Fruit fly (Drosophila melanogaster) whole organism, embryonic: ENCODE results near the gene Npc2f.

Experiments used
- CG12155 ChIP-seq: fragments of 200-800 bp; sonication (Bioruptor generic); optimal IDR thresholded peaks from 3 replicates; lab custom pipeline; 2016; ENCODE audit warnings: missing biosample characterization, missing genetic modification characterization
- CG13287 ChIP-seq: fragments of 200-800 bp; sonication (Bioruptor generic); IDR thresholded peaks from 2 replicates; pipeline ENCODE4 v1.3.6; 2022; ENCODE audit warnings: missing biosample characterization, missing genetic modification characterization; ENCODE audit not compliant: partially characterized antibody
- CG13424 ChIP-seq: fragments of 200-800 bp; sonication (Bioruptor generic); optimal IDR thresholded peaks from 2 replicates; lab custom pipeline; 2019; ENCODE audit warnings: missing biosample characterization, mild to moderate bottlenecking, missing genetic modification characterization, moderate library complexity
- CG1602 ChIP-seq: fragments of 200-800 bp; sonication (Bioruptor generic); optimal IDR thresholded peaks from 3 replicates; lab custom pipeline; 2016; ENCODE audit warnings: missing biosample characterization, missing genetic modification characterization
- CG1647 ChIP-seq: fragments of 200-800 bp; sonication (Bioruptor generic); optimal IDR thresholded peaks from 3 replicates; lab custom pipeline; 2016; ENCODE audit warnings: missing biosample characterization, missing genetic modification characterization
- CG17361 ChIP-seq: fragments of 200-800 bp; sonication (Bioruptor generic); IDR thresholded peaks from 3 replicates; pipeline ENCODE4 v1.3.6; 2022; ENCODE audit warnings: missing biosample characterization, missing genetic modification characterization
- CG18011 ChIP-seq: fragments of 200-800 bp; sonication (Bioruptor generic); optimal IDR thresholded peaks from 2 replicates; lab custom pipeline; 2017; ENCODE audit warnings: missing biosample characterization, missing genetic modification characterization, mild to moderate bottlenecking, moderate library complexity, missing genotype
- CG2199 ChIP-seq: fragments of 200-800 bp; sonication (Bioruptor generic); IDR thresholded peaks from 3 replicates; pipeline ENCODE4 v1.3.6; 2022; ENCODE audit warnings: missing biosample characterization, missing genetic modification characterization
- CG3163 ChIP-seq: fragments of 200-800 bp; sonication (Bioruptor generic); optimal IDR thresholded peaks from 3 replicates; lab custom pipeline; 2016; ENCODE audit warnings: missing biosample characterization, missing genetic modification characterization
- CG32772 ChIP-seq: fragments of 200-800 bp; sonication (Bioruptor generic); IDR thresholded peaks from 2 replicates; pipeline ENCODE4 v1.3.6; 2022; ENCODE audit warnings: missing biosample characterization, missing genetic modification characterization
- CG33213 ChIP-seq: fragments of 200-800 bp; sonication (Bioruptor generic); optimal IDR thresholded peaks from 3 replicates; lab custom pipeline; 2016; ENCODE audit warnings: missing biosample characterization, missing genetic modification characterization
- CG4404 ChIP-seq: fragments of 200-800 bp; sonication (Bioruptor generic); IDR thresholded peaks from 2 replicates; pipeline ENCODE4 v1.3.6; 2022; ENCODE audit warnings: missing biosample characterization, missing genetic modification characterization
- Camta ChIP-seq: fragments of 200-800 bp; sonication (Bioruptor generic); optimal IDR thresholded peaks from 2 replicates; lab custom pipeline; 2016; ENCODE audit warnings: missing biosample characterization, missing genetic modification characterization
- CoRest ChIP-seq: fragments of 200-800 bp; sonication (Bioruptor generic); optimal IDR thresholded peaks from 3 replicates; lab custom pipeline; 2018; ENCODE audit warnings: missing biosample characterization, mild to moderate bottlenecking, missing genetic modification characterization, moderate library complexity
- Dek ChIP-seq: fragments of 200-800 bp; sonication (Bioruptor generic); optimal IDR thresholded peaks from 3 replicates; lab custom pipeline; 2019; ENCODE audit warnings: missing biosample characterization, mild to moderate bottlenecking, missing genetic modification characterization, moderate library complexity
- Dip3 ChIP-seq: fragments of 200-800 bp; sonication (Bioruptor generic); optimal IDR thresholded peaks from 3 replicates; lab custom pipeline; 2016; ENCODE audit warnings: missing biosample characterization, missing genetic modification characterization
- Ets65A ChIP-seq: fragments of 200-800 bp; sonication (Bioruptor generic); peaks from one replicate; lab custom pipeline; 2016; ENCODE audit warnings: missing biosample characterization, missing genetic modification characterization
- Fer3 ChIP-seq: fragments of 200-800 bp; sonication (Bioruptor generic); optimal IDR thresholded peaks from 2 replicates; lab custom pipeline; 2018; ENCODE audit warnings: missing biosample characterization, mild to moderate bottlenecking, missing genetic modification characterization, moderate library complexity
- HLH3B ChIP-seq: fragments of 200-800 bp; sonication (Bioruptor generic); IDR thresholded peaks from 2 replicates; pipeline ENCODE4 v1.3.6; 2022; ENCODE audit warnings: missing biosample characterization, missing genetic modification characterization
- HmgZ ChIP-seq: fragments of 200-800 bp; sonication (Bioruptor generic); optimal IDR thresholded peaks from 2 replicates; lab custom pipeline; 2018; ENCODE audit warnings: missing biosample characterization, mild to moderate bottlenecking, missing genetic modification characterization
- Hsf ChIP-seq: fragments of 200-800 bp; sonication (Bioruptor generic); optimal IDR thresholded peaks from 3 replicates; lab custom pipeline; 2016; ENCODE audit warnings: missing biosample characterization, missing genetic modification characterization
- MBD-R2 ChIP-seq: fragments of 200-800 bp; sonication (Bioruptor generic); IDR thresholded peaks from 2 replicates; pipeline ENCODE4 v1.3.6; 2022; ENCODE audit warnings: missing biosample characterization, missing genetic modification characterization
- Nf-YC ChIP-seq: fragments of 200-800 bp; optimal IDR thresholded peaks from 3 replicates; lab custom pipeline; 2019; ENCODE audit warnings: missing biosample characterization, mild to moderate bottlenecking, missing genetic modification characterization, moderate library complexity
- Sox100B ChIP-seq: fragments of 200-800 bp; sonication (Bioruptor generic); optimal IDR thresholded peaks from 3 replicates; lab custom pipeline; 2018; ENCODE audit warnings: missing biosample characterization, mild to moderate bottlenecking, missing genetic modification characterization
- Sox102F ChIP-seq: fragments of 200-800 bp; sonication (Bioruptor generic); optimal IDR thresholded peaks from 2 replicates; lab custom pipeline; 2018; ENCODE audit warnings: missing biosample characterization, mild to moderate bottlenecking, missing genetic modification characterization, moderate library complexity
- amos ChIP-seq: fragments of 200-800 bp; sonication (Bioruptor generic); IDR thresholded peaks from 2 replicates; pipeline ENCODE4 v1.3.6; 2022; ENCODE audit warnings: missing biosample characterization, missing genetic modification characterization; ENCODE audit not compliant: partially characterized antibody
- dmrt11E ChIP-seq: fragments of 200-800 bp; sonication (Bioruptor generic); optimal IDR thresholded peaks from 3 replicates; lab custom pipeline; 2018; ENCODE audit warnings: missing biosample characterization, mild to moderate bottlenecking, missing genetic modification characterization, moderate library complexity
- dpn ChIP-seq, 2 experiments: fragments of 200-800 bp; sonication (Bioruptor generic); optimal IDR thresholded peaks; 3 replicates each; lab custom pipeline; 2016; ENCODE audit warnings: missing biosample characterization in 2 of 2, missing genetic modification characterization in 2 of 2
- fd102C ChIP-seq: fragments of 200-800 bp; sonication (Bioruptor generic); optimal IDR thresholded peaks from 2 replicates; lab custom pipeline; 2018; ENCODE audit warnings: missing biosample characterization, mild to moderate bottlenecking, missing genetic modification characterization, moderate library complexity
- gem ChIP-seq: fragments of 200-800 bp; sonication (Bioruptor generic); optimal IDR thresholded peaks from 2 replicates; lab custom pipeline; 2019; ENCODE audit warnings: missing biosample characterization, mild to moderate bottlenecking, missing genetic modification characterization, moderate library complexity
- grau ChIP-seq: fragments of 200-800 bp; optimal IDR thresholded peaks from 3 replicates; lab custom pipeline; 2019; ENCODE audit warnings: missing biosample characterization, mild to moderate bottlenecking, missing genetic modification characterization, moderate library complexity
- her ChIP-seq: fragments of 200-800 bp; sonication (Bioruptor generic); optimal IDR thresholded peaks from 2 replicates; lab custom pipeline; 2016; ENCODE audit warnings: missing biosample characterization, missing genetic modification characterization
- lilli ChIP-seq: fragments of 200-800 bp; sonication (Bioruptor generic); optimal IDR thresholded peaks from 3 replicates; lab custom pipeline; 2016; ENCODE audit warnings: missing biosample characterization, missing genetic modification characterization
- nom ChIP-seq: fragments of 200-800 bp; sonication (Bioruptor generic); optimal IDR thresholded peaks from 2 replicates; lab custom pipeline; 2017; ENCODE audit warnings: missing biosample characterization, missing genetic modification characterization, mild to moderate bottlenecking, moderate library complexity, missing genetic modification reagents
- pan ChIP-seq, 4 experiments: fragments of >200 bp in 3 of 4; fragments of 200-800 bp in 1 of 4; sonication (Bioruptor generic) in 1 of 4; optimal IDR thresholded peaks in 3 of 4; IDR thresholded peaks in 1 of 4; 2 replicates each; pipeline versions ENCODE4 v1.3.6 to Lab custom; 2017 to 2022; ENCODE audit warnings: missing biosample characterization in 2 of 4, missing genetic modification characterization in 2 of 4, mixed read lengths in 1 of 4
- phol ChIP-seq: fragments of 200-800 bp; sonication (Bioruptor generic); optimal IDR thresholded peaks from 3 replicates; lab custom pipeline; 2018; ENCODE audit warnings: missing biosample characterization, mild to moderate bottlenecking, missing genetic modification characterization, moderate library complexity
- pros ChIP-seq: fragments of 200-800 bp; sonication (Bioruptor generic); optimal IDR thresholded peaks from 3 replicates; lab custom pipeline; 2019; ENCODE audit warnings: missing biosample characterization, mild to moderate bottlenecking, missing genetic modification characterization, moderate library complexity
- psq ChIP-seq: fragments of 200-800 bp; sonication (Bioruptor generic); optimal IDR thresholded peaks from 2 replicates; lab custom pipeline; 2017; ENCODE audit warnings: missing biosample characterization, missing genetic modification characterization
- pum ChIP-seq: fragments of 200-800 bp; sonication (Bioruptor generic); optimal IDR thresholded peaks from 2 replicates; lab custom pipeline; 2016; ENCODE audit warnings: missing biosample characterization, missing genetic modification characterization
- row ChIP-seq: fragments of 200-800 bp; sonication (Bioruptor generic); IDR thresholded peaks from 3 replicates; pipeline ENCODE4 v1.3.6; 2022; ENCODE audit warnings: missing biosample characterization, missing genetic modification characterization
- salm ChIP-seq: fragments of 200-800 bp; sonication (Bioruptor generic); optimal IDR thresholded peaks from 2 replicates; lab custom pipeline; 2018; ENCODE audit warnings: missing biosample characterization, mild to moderate bottlenecking, missing genetic modification characterization
- shn ChIP-seq: fragments of 200-800 bp; sonication (Bioruptor generic); optimal IDR thresholded peaks from 3 replicates; lab custom pipeline; 2016; ENCODE audit warnings: missing biosample characterization, missing genetic modification characterization
- slbo ChIP-seq: fragments of 200-800 bp; sonication (Bioruptor generic); IDR thresholded peaks from 2 replicates; pipeline ENCODE4 v1.3.6; 2022; ENCODE audit warnings: missing biosample characterization, missing genetic modification characterization
- sr ChIP-seq: fragments of 200-800 bp; sonication (Bioruptor generic); IDR thresholded peaks from 3 replicates; pipeline ENCODE4 v1.3.6; 2022; ENCODE audit warnings: missing biosample characterization, missing genetic modification characterization
- sug ChIP-seq: fragments of 200-800 bp; optimal IDR thresholded peaks from 2 replicates; lab custom pipeline; 2019; ENCODE audit warnings: missing biosample characterization, mild to moderate bottlenecking, missing genetic modification characterization, moderate library complexity
- tap ChIP-seq: fragments of 200-800 bp; optimal IDR thresholded peaks from 3 replicates; lab custom pipeline; 2019; ENCODE audit warnings: missing biosample characterization, mild to moderate bottlenecking, missing genetic modification characterization, moderate library complexity
- unpg ChIP-seq: fragments of 200-800 bp; sonication (Bioruptor generic); optimal IDR thresholded peaks from 3 replicates; lab custom pipeline; 2018; ENCODE audit warnings: missing biosample characterization, mild to moderate bottlenecking, missing genetic modification characterization, moderate library complexity

Npc2f gene

DNA sequence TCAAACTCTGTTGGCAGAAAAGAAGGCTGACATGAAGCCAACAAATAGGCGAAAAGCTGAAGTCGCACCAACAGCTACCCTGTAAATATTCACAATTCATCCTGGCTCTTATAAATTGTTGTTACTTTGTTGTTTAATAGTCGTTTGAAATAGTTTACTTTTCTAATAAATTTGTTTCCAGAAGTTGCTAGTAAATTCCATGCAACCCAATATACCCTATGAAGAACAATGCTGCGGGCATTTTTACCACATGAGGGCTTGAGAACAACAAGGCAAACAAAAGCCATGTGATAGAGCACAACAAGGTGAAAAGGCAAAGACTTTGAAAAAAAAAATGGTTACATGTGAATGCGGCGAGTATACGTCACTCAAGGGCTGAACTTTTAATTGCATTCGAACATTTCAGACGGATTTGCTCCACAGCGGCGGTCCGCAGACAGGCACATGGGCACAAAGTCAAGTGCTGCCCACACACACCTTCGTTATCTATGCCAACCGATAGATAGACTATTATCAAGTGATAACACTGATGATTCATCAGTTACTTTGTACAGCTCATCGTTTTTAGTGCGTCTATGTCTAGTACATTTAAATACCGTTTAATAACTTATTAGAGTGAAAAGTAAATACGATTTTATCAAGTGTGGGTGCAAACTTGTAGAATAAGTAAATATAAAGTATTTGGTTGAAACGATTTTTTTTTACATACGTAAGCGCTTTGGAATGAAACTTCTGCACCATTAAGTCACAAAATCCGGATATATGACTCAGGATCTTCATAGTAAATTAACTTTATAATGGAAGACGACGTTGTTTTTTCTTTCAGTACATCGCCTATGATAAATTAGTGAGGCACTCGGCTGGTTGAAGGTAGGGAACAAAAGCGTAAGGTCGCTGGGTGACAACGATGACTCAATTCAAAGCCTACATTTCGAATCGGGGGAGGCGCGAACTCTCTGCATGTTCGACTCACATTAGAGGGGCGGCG, 38.4 kb upstream of the Npc2f start (continued):
- TF ChIP-seq CG2199 (GFP tag; lab: Robert Waterston, UW) (0 out of 3 replicates have a peak, but pooled peaks have one; percentile 29), sug (peak; percentile 55), Dip3 (GFP tag; lab: Kevin White, UChicago) (peak; percentile 66), salm (tag; lab: Kevin White, UChicago) (no peak), HmgZ (tag; lab: Kevin White, UChicago) (peak; percentile 69), CG33213 (GFP tag; lab: Kevin White, UChicago) (peak; percentile 81), CG18011 (GFP tag; lab: Kevin White, UChicago) (peak; percentile 64), fd102C (no peak), pum (GFP tag; lab: Kevin White, UChicago) (peak; percentile 66), Camta (GFP tag; lab: Kevin White, UChicago) (peak; percentile 84), unpg (peak; percentile 76), dmrt11E (tag; lab: Kevin White, UChicago) (peak; percentile 55), nom (GFP tag; lab: Kevin White, UChicago) (no peak), amos (no peak), gem (peak; percentile 81), MBD-R2 (peak; percentile 59; the same call in 1 of the 2 replicates), CG4404 (GFP tag; lab: Robert Waterston, UW) (peak; percentile 57), HLH3B (GFP tag; lab: Robert Waterston, UW) (peak; percentile 89), CG13287 (GFP tag; lab: Robert Waterston, UW) (no peak)

DNA sequence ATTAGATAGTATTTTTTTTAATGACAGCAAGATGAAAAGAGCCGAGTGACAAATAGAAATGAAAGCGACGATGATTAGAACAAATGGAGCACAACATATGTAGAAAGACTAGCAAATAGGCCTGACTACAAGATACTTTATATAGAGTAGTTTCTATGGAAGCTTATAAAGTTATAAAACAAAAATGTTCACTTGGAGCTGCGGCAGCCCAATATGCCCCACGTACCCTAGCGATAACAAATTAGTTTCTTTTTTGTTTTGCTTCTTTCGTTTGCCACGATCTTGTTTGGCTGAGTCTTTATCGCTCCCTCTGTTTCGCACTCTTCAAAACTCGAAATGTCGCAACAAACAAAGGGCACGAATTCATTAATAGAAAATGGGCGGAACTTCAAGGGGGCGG, 37.0 kb upstream of the Npc2f start:
- TF ChIP-seq CG3163 (GFP tag; lab: Kevin White, UChicago) (no peak), row (GFP tag; lab: Robert Waterston, UW) (peak; percentile 69), grau (tag; lab: Kevin White, UChicago) (peak; percentile 34), Hsf (GFP tag; lab: Kevin White, UChicago) (peak; percentile 2), phol (tag; lab: Kevin White, UChicago) (no peak), Fer3 (peak; percentile 3), pan (optimal IDR thresholded peaks at IDR 0.05; lab: Kevin White, UChicago) (no peak), pan (GFP tag; optimal IDR thresholded peaks at IDR 0.05 in 1 of 2, IDR thresholded peaks at IDR 0.05 in 1 of 2) (peak in 1 of 2 experiments; percentile 27), Sox102F (GFP tag; lab: Kevin White, UChicago) (peak; percentile 37), lilli (GFP tag; lab: Kevin White, UChicago) (peak; percentile 49), Dek (tag; lab: Kevin White, UChicago) (peak; percentile 8), CG13424 (tag; lab: Kevin White, UChicago) (peak; percentile 9), her (GFP tag; lab: Kevin White, UChicago) (peak; percentile 1), CG32772 (GFP tag; lab: Robert Waterston, UW) (0 out of 2 replicates have a peak, but pooled peaks have one; percentile 18), CG1602 (GFP tag; lab: Kevin White, UChicago) (no peak), CG1647 (GFP tag; lab: Kevin White, UChicago) (no peak), pros (no peak), tap (no peak), shn (GFP tag; lab: Kevin White, UChicago) (no peak), slbo (GFP tag; lab: Robert Waterston, UW) (peak; percentile 71), Nf-YC (no peak), sr (GFP tag; lab: Robert Waterston, UW) (no peak), Sox100B (GFP tag; lab: Kevin White, UChicago) (no peak), sug (peak; percentile 24), psq (GFP tag; lab: Kevin White, UChicago) (peak; percentile 59), Ets65A (peak; percentile 49), Dip3 (GFP tag; lab: Kevin White, UChicago) (peak; percentile 47), CoRest (peak; percentile 21), CG12155 (no peak), CG17361 (GFP tag; lab: Robert Waterston, UW) (0 out of 3 replicates have a peak, but pooled peaks have one; percentile 21), dpn (GFP tag; optimal IDR thresholded peaks at IDR 0.05; lab: Kevin White, UChicago) (peak in 1 of 2 experiments; percentile 15)
